Fruit fly (Drosophila melanogaster) S2 (cell line): Measurements from ENCODE around the gene GluRIIA.

ENCODE experiments used
- CG8478 ChIP-seq: fragments of >200 bp; optimal IDR thresholded peaks from 2 replicates; lab custom pipeline; 2018
- CTCF ChIP-seq, 2 experiments: fragments of >200 bp; optimal IDR thresholded peaks; 2 replicates each; lab custom pipeline; 2018

GluRIIA gene

dm6 chr2L:5539034-5539433 is 15.8 kb upstream of the GluRIIA start, which contains the start of gene CG14015:
CG14015 (minus strand) TSS chr2L:5539196.
- TF ChIP-seq CG8478 (lab: Kevin White, UChicago) (no peak), CTCF (optimal IDR thresholded peaks at IDR 0.05; lab: Kevin White, UChicago) (no peak)

DNA sequence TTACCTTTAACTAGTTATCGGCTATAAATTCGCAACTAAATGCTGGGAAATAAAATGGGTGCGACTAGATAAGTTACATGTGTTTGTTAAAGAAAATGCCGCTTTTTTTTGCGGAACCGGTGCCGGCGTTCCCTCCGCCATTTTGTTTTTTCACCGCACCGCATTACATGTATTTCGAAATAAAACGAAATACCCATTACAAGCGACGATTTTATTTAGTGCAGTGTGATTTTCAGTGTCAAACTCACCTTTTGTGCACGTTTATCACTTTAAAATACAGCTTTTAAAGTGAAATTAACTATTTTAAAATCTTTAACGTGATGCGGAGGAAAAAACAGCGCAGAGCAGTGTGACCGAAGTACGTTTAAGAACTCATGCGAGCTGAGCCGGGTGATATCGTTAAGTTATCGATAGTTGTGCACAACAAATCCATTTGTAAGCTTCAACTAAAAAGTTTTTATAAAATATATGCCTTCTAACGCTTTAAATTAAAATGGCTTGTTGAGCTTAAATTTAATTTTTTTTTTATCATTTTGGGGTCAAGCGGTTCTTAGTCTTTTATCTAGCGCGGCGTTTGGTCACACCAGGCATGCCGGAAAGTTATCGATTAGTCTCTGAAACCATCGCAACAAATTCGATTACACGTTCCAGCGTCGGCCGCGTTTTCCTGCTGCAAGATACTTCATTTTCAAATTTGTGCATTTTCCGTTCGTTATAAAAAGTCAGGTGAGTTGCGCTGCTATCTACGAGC is 12.8 kb upstream of the GluRIIA start, which contains the start of the genes Hel25E and Lam:
TSS of gene Hel25E (minus strand) at position 380 of the 751 bp plus-strand sequence.
TSS of gene Lam (plus strand) at position 546 of the 751 bp plus-strand sequence.
- no peak for TF ChIP-seq CTCF (optimal IDR thresholded peaks at IDR 0.05; lab: Kevin White, UChicago)
- no peak for TF ChIP-seq CG8478 (lab: Kevin White, UChicago)

DNA sequence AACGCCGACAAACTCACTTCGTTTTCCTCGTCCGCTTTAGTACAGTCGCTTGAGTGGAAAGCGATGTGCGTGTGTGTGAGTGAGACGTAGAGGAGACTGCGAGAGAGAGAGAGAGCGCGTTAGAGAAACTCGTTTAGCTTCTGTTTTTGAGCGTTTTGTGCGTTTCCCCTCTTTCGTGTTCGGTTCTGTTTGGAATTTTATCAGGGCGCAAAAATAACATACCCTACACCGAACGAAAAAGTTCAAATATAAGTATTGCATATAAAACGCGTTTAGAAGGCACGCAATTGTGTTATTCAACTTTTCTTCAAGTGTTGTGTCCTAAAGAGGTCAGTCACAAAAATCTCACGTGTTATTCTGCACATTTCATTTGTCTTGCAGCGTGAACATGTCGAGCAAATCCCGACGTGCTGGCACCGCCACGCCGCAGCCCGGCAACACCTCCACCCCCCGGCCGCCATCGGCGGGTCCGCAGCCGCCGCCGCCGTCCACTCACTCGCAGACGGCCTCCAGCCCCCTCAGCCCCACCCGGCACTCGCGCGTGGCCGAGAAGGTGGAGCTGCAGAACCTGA is 11.8 kb upstream of the GluRIIA start:
- no peak for TF ChIP-seq CTCF (optimal IDR thresholded peaks at IDR 0.05; lab: Kevin White, UChicago)

DNA sequence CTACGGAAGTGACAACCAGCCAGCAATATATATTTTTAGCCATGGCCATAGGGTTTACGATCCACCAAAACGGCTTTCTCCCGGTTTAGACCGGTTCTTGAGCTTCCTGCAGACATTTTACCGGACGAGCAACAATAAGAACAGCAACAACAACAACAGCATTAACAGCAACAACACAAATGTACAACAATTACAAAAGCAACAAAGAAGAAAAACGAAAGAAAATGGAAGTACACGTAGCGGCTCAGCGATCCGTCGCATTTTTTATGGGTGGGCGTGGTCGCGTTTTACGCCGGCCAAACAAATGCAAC is 8.7 kb upstream of the GluRIIA start:
- no peak for TF ChIP-seq CTCF (optimal IDR thresholded peaks at IDR 0.05; lab: Kevin White, UChicago)
- TF ChIP-seq CG8478 (lab: Kevin White, UChicago), result no peak

DNA sequence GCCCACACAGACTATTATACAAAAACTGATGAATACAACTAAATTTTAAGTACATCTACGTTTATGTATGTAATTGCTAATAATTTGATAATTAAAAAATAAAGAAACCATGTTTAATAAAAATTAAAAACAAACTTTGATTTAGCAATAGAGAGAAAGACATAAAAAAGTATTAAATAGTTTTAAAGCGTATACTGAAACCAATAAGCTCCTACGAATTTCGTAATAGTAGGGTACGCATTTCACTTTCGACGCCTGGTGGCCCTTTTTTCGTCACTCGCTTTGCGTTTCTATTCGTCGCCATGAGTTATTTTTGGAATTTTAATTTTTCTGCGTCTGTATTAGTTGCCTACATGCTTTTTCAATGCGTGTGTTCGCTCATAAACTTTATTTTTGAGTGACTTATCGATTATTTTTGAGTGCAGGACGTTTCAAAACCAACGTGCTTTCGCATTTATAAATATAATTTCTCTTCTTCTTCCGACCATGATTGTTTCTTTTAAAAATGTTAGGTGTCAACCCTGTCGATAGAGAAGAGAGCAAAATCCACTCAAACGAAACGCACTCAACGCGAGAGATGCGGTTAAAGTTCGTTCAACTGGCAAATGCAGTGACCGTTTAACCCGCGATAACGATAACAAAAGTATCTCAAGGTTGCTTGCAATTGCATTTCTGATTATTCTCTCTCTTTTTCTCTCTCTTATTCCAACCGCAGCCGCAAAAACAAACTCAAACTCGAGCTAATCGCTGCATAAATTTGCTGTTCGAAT is 8.2 kb upstream of the GluRIIA start, which contains the start of gene Oscillin:
TSS of gene Oscillin (plus strand) at position 569 of the 770 bp plus-strand sequence.
- no peak for TF ChIP-seq CG8478 (lab: Kevin White, UChicago)
- no peak for TF ChIP-seq CTCF (optimal IDR thresholded peaks at IDR 0.05; lab: Kevin White, UChicago)

- TF ChIP-seq CG8478 (lab: Kevin White, UChicago), result no peak
- no peak for TF ChIP-seq CTCF (optimal IDR thresholded peaks at IDR 0.05; lab: Kevin White, UChicago)
These were observed 7.5 kb upstream of the GluRIIA start for dm6 chr2L:5547288-5547777.

DNA sequence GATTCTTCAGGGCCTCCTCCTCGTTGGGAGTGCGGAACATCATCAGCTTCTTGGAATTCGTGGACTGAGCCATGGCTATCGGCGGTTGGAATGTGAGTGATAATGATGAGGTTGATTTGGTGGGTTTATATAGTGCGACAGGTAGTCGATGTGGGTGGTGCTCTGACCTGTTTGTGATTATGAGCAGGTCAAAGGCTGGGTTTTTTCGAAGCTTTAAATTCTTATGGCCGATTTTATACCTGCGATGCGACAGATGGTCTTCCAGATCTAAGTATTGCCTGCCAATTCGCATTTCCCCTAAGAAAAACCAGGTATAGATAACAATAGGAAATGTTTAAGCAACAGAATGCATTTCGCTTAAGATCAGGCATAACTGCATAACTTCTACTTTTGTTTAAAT is 4.1 kb upstream of the GluRIIA start, which contains the start of gene CG14014:
TSS of gene CG14014 (minus strand) at position 101 of the 400 bp plus-strand sequence.
- TF ChIP-seq CG8478 (lab: Kevin White, UChicago) (no peak), CTCF (optimal IDR thresholded peaks at IDR 0.05; lab: Kevin White, UChicago) (no peak)

DNA sequence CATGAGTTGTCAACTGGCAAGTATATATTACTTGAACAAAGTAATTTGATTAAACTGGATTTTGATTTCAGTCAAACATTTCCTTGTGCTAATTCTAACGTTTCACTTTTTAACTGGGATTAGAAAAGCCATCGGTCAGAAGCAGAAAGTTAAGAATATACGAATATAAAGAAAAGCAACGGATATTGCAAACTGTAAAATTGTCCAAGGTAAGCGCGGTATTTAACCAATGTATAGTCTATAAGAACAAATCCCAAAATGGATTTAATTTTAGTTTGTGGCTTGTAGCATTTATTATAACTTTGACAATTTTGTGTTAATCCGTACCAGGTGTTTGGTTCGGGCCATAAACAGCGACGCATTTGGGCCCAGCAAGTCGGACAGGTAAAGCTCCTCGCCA is 3.3 kb upstream of the GluRIIA start, which contains the start of gene CG18269:
TSS of gene CG18269 (plus strand) at position 301 of the 400 bp plus-strand sequence.
- TF ChIP-seq CG8478 (lab: Kevin White, UChicago) (no peak), CTCF (optimal IDR thresholded peaks at IDR 0.05; lab: Kevin White, UChicago) (no peak)

dm6 chr2L:5553750-5554149 is 1.1 kb upstream of the GluRIIA start, which contains the start of the genes CG14013 and CG14017:
CG14013 (minus strand) TSS chr2L:5553850.
CG14017 (plus strand) TSS chr2L:5553897.
- TF ChIP-seq CTCF (optimal IDR thresholded peaks at IDR 0.05; lab: Kevin White, UChicago) (no peak), CG8478 (lab: Kevin White, UChicago) (no peak)

- TF ChIP-seq CTCF (optimal IDR thresholded peaks at IDR 0.05; lab: Kevin White, UChicago), result no peak
- no peak for TF ChIP-seq CG8478 (lab: Kevin White, UChicago)
These were observed 4.0 kb downstream of the GluRIIA start, which contains the start of gene GluRIIB for dm6 chr2L:5558809-5559392. GluRIIB (plus strand) TSS chr2L:5559342.

DNA sequence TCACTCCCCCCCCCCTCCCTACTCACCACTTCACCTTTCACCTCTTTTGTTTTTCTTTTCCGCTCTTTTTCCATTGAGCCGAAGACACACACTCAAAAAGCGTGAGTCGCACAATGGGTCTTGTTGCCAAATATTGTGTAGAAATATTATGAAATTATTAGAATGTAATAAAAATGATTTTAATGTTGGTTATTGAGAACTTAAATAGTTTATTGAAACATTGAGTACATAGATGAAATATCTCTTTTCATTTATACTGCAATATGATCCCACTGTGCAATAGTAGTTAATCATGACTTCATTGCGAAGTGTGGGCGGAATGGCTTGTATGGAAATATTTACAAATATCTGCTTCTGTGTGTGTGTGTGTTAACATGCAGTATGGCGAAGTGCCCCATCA is 12.2 kb downstream of the GluRIIA start:
- TF ChIP-seq CG8478 (lab: Kevin White, UChicago) (no peak), CTCF (optimal IDR thresholded peaks at IDR 0.05; lab: Kevin White, UChicago) (no peak)

- TF ChIP-seq CTCF (optimal IDR thresholded peaks at IDR 0.05; lab: Kevin White, UChicago), result no peak
- no peak for TF ChIP-seq CG8478 (lab: Kevin White, UChicago)
These were observed 14.6 kb downstream of the GluRIIA start for dm6 chr2L:5569503-5569902.

DNA sequence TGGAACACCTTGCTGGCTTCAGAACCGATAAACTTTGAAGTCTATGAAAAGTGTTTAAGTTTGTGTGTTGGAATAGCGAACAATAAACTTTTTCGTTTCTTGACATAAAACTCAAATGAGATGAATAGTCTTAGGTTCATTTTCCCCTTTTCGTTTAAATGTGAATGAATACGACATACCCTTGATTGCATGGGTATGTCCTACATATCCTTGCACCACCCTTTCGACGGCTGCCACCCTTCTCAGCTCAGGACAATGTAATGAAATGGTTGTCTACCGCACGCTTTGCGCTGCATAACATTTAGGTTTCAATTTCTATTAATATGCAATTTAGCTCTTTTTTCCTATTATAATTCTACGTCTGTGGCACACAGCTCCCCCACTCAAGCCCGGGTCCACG is 26.1 kb downstream of the GluRIIA start, which contains the start of gene CG14011:
TSS of gene CG14011 (minus strand) at position 101 of the 400 bp plus-strand sequence.
- TF ChIP-seq CTCF (optimal IDR thresholded peaks at IDR 0.05; lab: Kevin White, UChicago), result no peak
- TF ChIP-seq CG8478 (lab: Kevin White, UChicago), result no peak

DNA sequence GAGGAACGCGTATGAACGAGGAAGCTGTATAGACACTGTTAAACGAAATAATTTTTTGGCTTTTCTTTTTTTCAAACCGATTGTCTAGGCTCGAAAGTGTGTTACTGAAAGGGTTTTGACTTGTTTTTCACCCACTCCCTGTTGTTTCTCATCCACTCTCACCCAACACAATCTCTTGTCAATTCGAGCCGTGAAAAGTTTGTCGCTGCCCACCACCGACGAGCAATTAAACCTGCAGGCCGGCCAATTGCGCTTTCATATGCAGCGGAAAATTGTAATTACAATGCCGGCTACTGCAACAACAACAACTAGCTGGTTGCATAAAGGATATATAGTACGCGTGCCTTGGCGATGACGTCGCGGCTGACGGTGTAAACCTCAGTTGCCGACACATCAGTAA is 33.4 kb downstream of the GluRIIA start, which contains the start of gene CG7251:
TSS of gene CG7251 (minus strand) at position 101 of the 400 bp plus-strand sequence.
- TF ChIP-seq CTCF (optimal IDR thresholded peaks at IDR 0.05; lab: Kevin White, UChicago) (no peak), CG8478 (lab: Kevin White, UChicago) (no peak)
